Worm (Caenorhabditis elegans) whole organism, young adult: Measurements from ENCODE around the gene ZK353.3.

Experiments used
- B0261.1 ChIP-seq: sonication (generic microtip); optimal IDR thresholded peaks from 2 replicates; lab custom pipeline; 2016; ENCODE audit warnings: mild to moderate bottlenecking, missing genetic modification characterization, moderate library complexity, missing compliant biosample characterization
- C17E4.6 ChIP-seq: fragments of 200-800 bp; sonication (Bioruptor generic); IDR thresholded peaks from 2 replicates; pipeline ENCODE4 v1.3.6; 2022; ENCODE audit warnings: missing genetic modification reagents, missing genetic modification characterization, missing compliant biosample characterization
- F22D6.2 ChIP-seq: sonication (generic microtip); optimal IDR thresholded peaks from 2 replicates; lab custom pipeline; 2016; ENCODE audit warnings: mild to moderate bottlenecking, missing genetic modification characterization, missing compliant biosample characterization
- F39B2.1 ChIP-seq: fragments of 200-800 bp; sonication (Bioruptor generic); IDR thresholded peaks from 2 replicates; pipeline ENCODE4 v1.3.6; 2022; ENCODE audit warnings: missing genetic modification reagents, missing genetic modification characterization, missing compliant biosample characterization
- F49E8.2 ChIP-seq: sonication (generic microtip); optimal IDR thresholded peaks from 3 replicates; lab custom pipeline; 2017; ENCODE audit warnings: missing genetic modification characterization, mild to moderate bottlenecking, missing compliant biosample characterization, antibody characterized with exemption, moderate library complexity; ENCODE audit not compliant: insufficient read depth
- F57A8.1 ChIP-seq: fragments of 200-800 bp; sonication (Bioruptor generic); optimal IDR thresholded peaks from 2 replicates; lab custom pipeline; 2018; ENCODE audit warnings: mild to moderate bottlenecking, missing genetic modification characterization, moderate library complexity, missing compliant biosample characterization
- F57C9.4 ChIP-seq: sonication (generic microtip); optimal IDR thresholded peaks from 2 replicates; lab custom pipeline; 2017; ENCODE audit warnings: mild to moderate bottlenecking, missing genetic modification characterization, missing compliant biosample characterization
- Y53F4B.3 ChIP-seq: fragments of 200-800 bp; sonication (Bioruptor generic); IDR thresholded peaks from 2 replicates; pipeline ENCODE4 v1.3.6; 2022; ENCODE audit warnings: missing genetic modification reagents, missing genetic modification characterization, missing compliant biosample characterization
- Y53G8AR.9 ChIP-seq: fragments of 200-800 bp; sonication (Bioruptor generic); conservative IDR thresholded peaks from 2 replicates; pipeline ENCODE4 v1.3.6; 2022; ENCODE audit warnings: missing genetic modification reagents, missing genetic modification characterization, missing compliant biosample characterization
- Y56A3A.18 ChIP-seq: fragments of 200-800 bp; sonication (Bioruptor generic); IDR thresholded peaks from 2 replicates; pipeline ENCODE4 v1.3.6; 2022; ENCODE audit warnings: missing genetic modification reagents, missing genetic modification characterization, missing compliant biosample characterization
- athp-1 ChIP-seq: sonication (generic microtip); optimal IDR thresholded peaks from 2 replicates; lab custom pipeline; 2017; ENCODE audit warnings: mild to moderate bottlenecking, missing genetic modification characterization, missing compliant biosample characterization
- ceh-79 ChIP-seq: sonication (generic microtip); optimal IDR thresholded peaks from 2 replicates; lab custom pipeline; 2017; ENCODE audit warnings: mild to moderate bottlenecking, missing genetic modification characterization, missing compliant biosample characterization
- chd-7 ChIP-seq: sonication (generic microtip); optimal IDR thresholded peaks from 2 replicates; lab custom pipeline; 2016; ENCODE audit warnings: mild to moderate bottlenecking, missing genetic modification characterization, moderate library complexity, missing compliant biosample characterization
- efl-1 ChIP-seq: fragments of 150-350 bp; optimal IDR thresholded peaks from 2 replicates; lab custom pipeline; 2014; ENCODE audit warnings: missing biosample characterization, missing genetic modification reagents, missing genetic modification characterization
- egl-44 ChIP-seq: fragments of 200-800 bp; sonication (Bioruptor generic); IDR thresholded peaks from 2 replicates; pipeline ENCODE4 v1.3.6; 2022; ENCODE audit warnings: missing genetic modification reagents, missing genetic modification characterization, missing compliant biosample characterization
- egrh-3 ChIP-seq: fragments of 200-800 bp; sonication (Bioruptor generic); IDR thresholded peaks from 2 replicates; pipeline ENCODE4 v1.3.6; 2022; ENCODE audit warnings: missing genetic modification reagents, missing genetic modification characterization, missing compliant biosample characterization
- hlh-26 ChIP-seq: fragments of 200-800 bp; sonication (Bioruptor generic); conservative IDR thresholded peaks from 2 replicates; pipeline ENCODE4 v1.3.6; 2022; ENCODE audit warnings: missing genetic modification reagents, missing genetic modification characterization, missing compliant biosample characterization
- hrde-1 ChIP-seq: sonication (generic microtip); optimal IDR thresholded peaks from 2 replicates; lab custom pipeline; 2016; ENCODE audit warnings: missing genetic modification characterization, mild to moderate bottlenecking, missing compliant biosample characterization, moderate library complexity, missing genotype, missing genetic modification reagents, borderline replicate concordance
- let-526 ChIP-seq: fragments of 200-800 bp; sonication (Bioruptor generic); IDR thresholded peaks from 2 replicates; pipeline ENCODE4 v1.3.6; 2022; ENCODE audit warnings: missing genetic modification reagents, missing genetic modification characterization, missing compliant biosample characterization
- let-607 ChIP-seq, 2 experiments: fragments of 200-800 bp in 1 of 2; sonication (Bioruptor generic) in 1 of 2; sonication (generic microtip) in 1 of 2; optimal IDR thresholded peaks; 2 replicates each; lab custom pipeline; 2016 to 2018; ENCODE audit warnings: mild to moderate bottlenecking in 2 of 2, missing compliant biosample characterization in 2 of 2, missing genetic modification characterization in 2 of 2, moderate library complexity in 2 of 2, missing genotype in 1 of 2
- lin-35 ChIP-seq, 3 experiments: fragments of 150-350 bp in 2 of 3; sonication (generic microtip) in 1 of 3; optimal IDR thresholded peaks; 2 replicates each; lab custom pipeline; 2014 to 2018; ENCODE audit warnings: missing biosample characterization in 3 of 3, missing genetic modification characterization in 3 of 3, missing genetic modification reagents in 3 of 3
- lin-40 ChIP-seq: sonication (generic microtip); optimal IDR thresholded peaks from 2 replicates; lab custom pipeline; 2016; ENCODE audit warnings: missing genetic modification characterization, mild to moderate bottlenecking, missing compliant biosample characterization, missing genotype, missing genetic modification reagents
- lin-54 ChIP-seq: fragments of 200-800 bp; sonication (Bioruptor generic); optimal IDR thresholded peaks from 2 replicates; lab custom pipeline; 2018; ENCODE audit warnings: mild to moderate bottlenecking, missing genetic modification characterization, missing compliant biosample characterization
- lsl-1 ChIP-seq: fragments of 200-800 bp; sonication (Bioruptor generic); optimal IDR thresholded peaks from 2 replicates; lab custom pipeline; 2018; ENCODE audit warnings: mild to moderate bottlenecking, missing genetic modification characterization, moderate library complexity, missing compliant biosample characterization
- lsy-27 ChIP-seq: sonication (generic microtip); optimal IDR thresholded peaks from 2 replicates; lab custom pipeline; 2017; ENCODE audit warnings: missing genetic modification characterization, mild to moderate bottlenecking, missing compliant biosample characterization, antibody characterized with exemption, missing genotype, borderline replicate concordance; ENCODE audit not compliant: insufficient read depth
- madf-10 ChIP-seq: sonication (generic microtip); optimal IDR thresholded peaks from 2 replicates; lab custom pipeline; 2016; ENCODE audit warnings: mild to moderate bottlenecking, missing genetic modification characterization, missing compliant biosample characterization
- madf-6 ChIP-seq: fragments of 200-800 bp; sonication (Bioruptor generic); IDR thresholded peaks from 2 replicates; pipeline ENCODE4 v1.3.6; 2022; ENCODE audit warnings: missing genetic modification reagents, missing genetic modification characterization, missing compliant biosample characterization
- madf-8 ChIP-seq: fragments of 200-800 bp; sonication (Bioruptor generic); conservative IDR thresholded peaks from 2 replicates; pipeline ENCODE4 v1.3.6; 2022; ENCODE audit warnings: missing genetic modification reagents, missing genetic modification characterization, missing compliant biosample characterization
- mcd-1 ChIP-seq: fragments of 200-800 bp; sonication (Bioruptor generic); IDR thresholded peaks from 2 replicates; pipeline ENCODE4 v1.3.6; 2022; ENCODE audit warnings: missing genetic modification reagents, missing genetic modification characterization, missing compliant biosample characterization
- nfya-1 ChIP-seq: sonication (generic microtip); optimal IDR thresholded peaks from 2 replicates; lab custom pipeline; 2017; ENCODE audit warnings: antibody characterized with exemption, missing compliant biosample characterization, missing genetic modification characterization, borderline replicate concordance; ENCODE audit not compliant: insufficient read depth
- nhr-179 ChIP-seq: sonication (generic microtip); optimal IDR thresholded peaks from 2 replicates; lab custom pipeline; 2016; ENCODE audit warnings: mild to moderate bottlenecking, missing genetic modification characterization, missing compliant biosample characterization
- nhr-27 ChIP-seq: fragments of 200-800 bp; sonication (Bioruptor generic); optimal IDR thresholded peaks from 2 replicates; lab custom pipeline; 2018; ENCODE audit warnings: mild to moderate bottlenecking, missing genetic modification characterization, moderate library complexity, missing compliant biosample characterization
- pbrm-1 ChIP-seq: fragments of 200-800 bp; sonication (Bioruptor generic); IDR thresholded peaks from 2 replicates; pipeline ENCODE4 v1.3.6; 2022; ENCODE audit warnings: missing genetic modification reagents, missing genetic modification characterization, missing compliant biosample characterization
- rcor-1 ChIP-seq: fragments of 200-800 bp; sonication (Bioruptor generic); IDR thresholded peaks from 2 replicates; pipeline ENCODE4 v1.3.6; 2022; ENCODE audit warnings: missing genetic modification reagents, missing genetic modification characterization, missing compliant biosample characterization
- rec-8 ChIP-seq, 2 experiments: sonication (generic microtip); optimal IDR thresholded peaks; 2 replicates each; lab custom pipeline; 2016; ENCODE audit warnings: mild to moderate bottlenecking in 2 of 2, missing genetic modification characterization in 2 of 2, missing genetic modification reagents in 2 of 2, missing genotype in 2 of 2, missing biosample characterization in 1 of 2, missing compliant biosample characterization in 1 of 2, moderate library complexity in 1 of 2
- sdz-38 ChIP-seq: sonication (generic microtip); optimal IDR thresholded peaks from 2 replicates; lab custom pipeline; 2016; ENCODE audit warnings: missing genotype, missing genetic modification characterization, missing compliant biosample characterization
- snpc-1.3 ChIP-seq: sonication (generic microtip); optimal IDR thresholded peaks from 2 replicates; lab custom pipeline; 2017; ENCODE audit warnings: missing genetic modification characterization, mild to moderate bottlenecking, missing compliant biosample characterization, antibody characterized with exemption, moderate library complexity, missing genotype, missing genetic modification reagents; ENCODE audit not compliant: insufficient read depth
- xnd-1 ChIP-seq: sonication (generic microtip); optimal IDR thresholded peaks from 2 replicates; lab custom pipeline; 2016; ENCODE audit warnings: missing genotype, missing genetic modification reagents, missing genetic modification characterization, missing compliant biosample characterization
- ztf-25 ChIP-seq: fragments of 200-800 bp; sonication (Bioruptor generic); IDR thresholded peaks from 2 replicates; pipeline ENCODE4 v1.3.6; 2022; ENCODE audit warnings: missing genetic modification reagents, missing genetic modification characterization, missing compliant biosample characterization
- ztf-28 ChIP-seq: fragments of 200-800 bp; sonication (Bioruptor generic); IDR thresholded peaks from 2 replicates; pipeline ENCODE4 v1.3.6; 2022; ENCODE audit warnings: missing genetic modification reagents, missing genetic modification characterization, missing compliant biosample characterization

Gene ZK353.3

ce11 chrIII:8411976-8412375 lies 16.2 kb downstream of the ZK353.3 start (continued):
- TF ChIP-seq egl-44, result no peak
- TF ChIP-seq Y53G8AR.9 (GFP tag; lab: Robert Waterston, UW), result no peak
- TF ChIP-seq chd-7 (tag; lab: Kevin White, UChicago), result no peak
- TF ChIP-seq lin-40 (tag; lab: Kevin White, UChicago), result peak; percentile 41
- TF ChIP-seq lin-54 (GFP tag; lab: Kevin White, UChicago), result peak; percentile 35
- TF ChIP-seq F39B2.1 (GFP tag; lab: Robert Waterston, UW), result no peak
- no peak for TF ChIP-seq let-526 (GFP tag; lab: Robert Waterston, UW)
- peak; percentile 11 for TF ChIP-seq snpc-1.3 (tag; lab: Kevin White, UChicago)
- no peak for TF ChIP-seq F57C9.4 (tag; lab: Kevin White, UChicago)

ce11 chrIII:8413501-8413900 lies 17.7 kb downstream of the ZK353.3 start:
- TF ChIP-seq madf-6 (GFP tag; lab: Robert Waterston, UW), result no peak
- no peak for TF ChIP-seq rec-8 (tag; optimal IDR thresholded peaks at IDR 0.05; lab: Kevin White, UChicago)
- TF ChIP-seq let-607 (tag; optimal IDR thresholded peaks at IDR 0.05; lab: Kevin White, UChicago), result no peak
- no peak for TF ChIP-seq hlh-26 (GFP tag; lab: Robert Waterston, UW)
- no peak for TF ChIP-seq chd-7 (tag; lab: Kevin White, UChicago)
- TF ChIP-seq F49E8.2 (tag; lab: Kevin White, UChicago), result no peak
- no peak for TF ChIP-seq rcor-1 (GFP tag; lab: Robert Waterston, UW)
- no peak for TF ChIP-seq egl-44
- no peak for TF ChIP-seq F57A8.1 (GFP tag; lab: Kevin White, UChicago)
- no peak for TF ChIP-seq madf-10 (tag; lab: Kevin White, UChicago)
- TF ChIP-seq pbrm-1, result no peak
- TF ChIP-seq Y56A3A.18 (GFP tag; lab: Robert Waterston, UW), result no peak
- TF ChIP-seq nhr-27 (tag; lab: Kevin White, UChicago), result no peak
- TF ChIP-seq lsy-27 (tag; lab: Kevin White, UChicago), result no peak

- TF ChIP-seq sdz-38 (tag; lab: Kevin White, UChicago), result no peak
- TF ChIP-seq madf-8 (GFP tag; lab: Robert Waterston, UW), result no peak
- no peak for TF ChIP-seq nfya-1 (tag; lab: Kevin White, UChicago)
- TF ChIP-seq nhr-179, result no peak
- no peak for TF ChIP-seq egrh-3 (GFP tag; lab: Robert Waterston, UW)
- TF ChIP-seq efl-1 (GFP tag; lab: Kevin White, UChicago), result no peak
- no peak for TF ChIP-seq nhr-27 (tag; lab: Kevin White, UChicago)
- TF ChIP-seq ztf-28 (GFP tag; lab: Robert Waterston, UW), result no peak
- no peak for TF ChIP-seq lsl-1 (GFP tag; lab: Kevin White, UChicago)
- no peak for TF ChIP-seq C17E4.6 (GFP tag; lab: Robert Waterston, UW)
- TF ChIP-seq lin-35 (GFP tag; optimal IDR thresholded peaks at IDR 0.05; lab: Kevin White, UChicago), result no peak
Measured at ce11 chrIII:8416871-8417191, 21.0 kb downstream of the ZK353.3 start.

- TF ChIP-seq athp-1, result peak; percentile 47
- peak; percentile 73 for TF ChIP-seq mcd-1 (GFP tag; lab: Robert Waterston, UW)
- TF ChIP-seq ceh-79, result peak; percentile 63
- no peak for TF ChIP-seq B0261.1 (tag; lab: Kevin White, UChicago)
- TF ChIP-seq xnd-1 (tag; lab: Kevin White, UChicago), result no peak
- TF ChIP-seq F22D6.2, result no peak
- peak; percentile 97 for TF ChIP-seq lin-40 (tag; lab: Kevin White, UChicago)
- TF ChIP-seq madf-10 (tag; lab: Kevin White, UChicago), result peak; percentile 75
- TF ChIP-seq ztf-25 (GFP tag; lab: Robert Waterston, UW), result no peak
- no peak for TF ChIP-seq madf-8 (GFP tag; lab: Robert Waterston, UW)
- TF ChIP-seq nhr-27 (tag; lab: Kevin White, UChicago), result no peak
- no peak for TF ChIP-seq Y53F4B.3 (GFP tag; lab: Robert Waterston, UW)
- TF ChIP-seq egrh-3 (GFP tag; lab: Robert Waterston, UW), result no peak
- TF ChIP-seq lin-54 (GFP tag; lab: Kevin White, UChicago), result peak; percentile 62
- no peak for TF ChIP-seq hrde-1 (tag; lab: Kevin White, UChicago)
Measured at ce11 chrIII:8417192-8417967, 21.6 kb downstream of the ZK353.3 start.
